Fruit fly (Drosophila melanogaster): Measurements from ENCODE around the gene CG3168.
A peak's percentile ranks its signal among the peaks of the same experiment; 100 is the strongest.

The CG3168 gene

dm6 chrX:6705890-6706289, 33.9 kb downstream of the CG3168 start (continued):
- TF ChIP-seq CG33557 (GFP tag; optimal IDR thresholded peaks at IDR 0.05), result no peak
- no peak for TF ChIP-seq CG12236 (GFP tag; optimal IDR thresholded peaks at IDR 0.05)
- TF ChIP-seq pnt (GFP tag; optimal IDR thresholded peaks at IDR 0.05), result no peak
- no peak for TF ChIP-seq HLHmδ (GFP tag; optimal IDR thresholded peaks at IDR 0.05)
- TF ChIP-seq dmrt11E (tag; optimal IDR thresholded peaks at IDR 0.05), result no peak
- TF ChIP-seq gcm2 (GFP tag; optimal IDR thresholded peaks at IDR 0.05), result no peak
- TF ChIP-seq sob (GFP tag; IDR thresholded peaks at IDR 0.05), result no peak
- no peak for TF ChIP-seq CG7963 (GFP tag; IDR thresholded peaks at IDR 0.05; ENCODE audit: partially characterized antibody)
- TF ChIP-seq D (optimal IDR thresholded peaks at IDR 0.05), result no peak
- no peak for TF ChIP-seq D (GFP tag; optimal IDR thresholded peaks at IDR 0.05)
- TF ChIP-seq CG12071 (GFP tag; optimal IDR thresholded peaks at IDR 0.05), result no peak
- no peak for TF ChIP-seq Oaz (GFP tag; IDR thresholded peaks at IDR 0.05)
- no peak for TF ChIP-seq wdn (GFP tag; IDR thresholded peaks at IDR 0.05)
- no peak for TF ChIP-seq CG11696 (GFP tag; IDR thresholded peaks at IDR 0.05)
- TF ChIP-seq CG2199 (GFP tag; IDR thresholded peaks at IDR 0.05), result peak; percentile 59; the same call in 1 of the 3 replicates
- TF ChIP-seq Pdp1 (GFP tag; optimal IDR thresholded peaks at IDR 0.05), result peak in 1 of 2 experiments; percentile 81
- TF ChIP-seq Mes4 (GFP tag; optimal IDR thresholded peaks at IDR 0.05), result no peak
- TF ChIP-seq crp (GFP tag; optimal IDR thresholded peaks at IDR 0.05), result no peak
- TF ChIP-seq CG8281 (tag; optimal IDR thresholded peaks at IDR 0.05), result no peak
- no peak for TF ChIP-seq Sry-δ (GFP tag; optimal IDR thresholded peaks at IDR 0.05)
- TF ChIP-seq CG15514 (GFP tag; optimal IDR thresholded peaks at IDR 0.05), result no peak
- TF ChIP-seq Bdp1 (GFP tag; optimal IDR thresholded peaks at IDR 0.05), result no peak
- no peak for TF ChIP-seq nom (GFP tag; optimal IDR thresholded peaks at IDR 0.05)
- no peak for TF ChIP-seq pros (GFP tag; optimal IDR thresholded peaks at IDR 0.05)
- TF ChIP-seq Bgb (GFP tag; IDR thresholded peaks at IDR 0.05; ENCODE audit: partially characterized antibody), result no peak
- no peak for TF ChIP-seq Elba2 (GFP tag; optimal IDR thresholded peaks at IDR 0.05)
- no peak for TF ChIP-seq Lpt (GFP tag; optimal IDR thresholded peaks at IDR 0.05)

- TF ChIP-seq CG2199 (GFP tag; IDR thresholded peaks at IDR 0.05) (no peak), cas (GFP tag; IDR thresholded peaks at IDR 0.05) (no peak), CG11723 (GFP tag; optimal IDR thresholded peaks at IDR 0.05) (no peak), CG7963 (GFP tag; IDR thresholded peaks at IDR 0.05; ENCODE audit: partially characterized antibody) (no peak), Doc3 (GFP tag; IDR thresholded peaks at IDR 0.05; ENCODE audit: partially characterized antibody) (no peak), CG8290 (GFP tag; optimal IDR thresholded peaks at IDR 0.05) (no peak), CG8290 (tag; optimal IDR thresholded peaks at IDR 0.05) (peak in 1 of 2 experiments; percentile 16), croc (GFP tag; conservative IDR thresholded peaks at IDR 0.05) (no peak), CG10979 (tag; optimal IDR thresholded peaks at IDR 0.05) (no peak), CG14860 (GFP tag; IDR thresholded peaks at IDR 0.05; ENCODE audit: partially characterized antibody) (no peak), CG16813 (GFP tag; IDR thresholded peaks at IDR 0.05; ENCODE audit: partially characterized antibody) (no peak), ap (GFP tag; IDR thresholded peaks at IDR 0.05) (no peak), CG17186 (GFP tag; optimal IDR thresholded peaks at IDR 0.05) (no peak), D19A (tag; optimal IDR thresholded peaks at IDR 0.05) (no peak), CG18476 (GFP tag; optimal IDR thresholded peaks at IDR 0.05) (no peak), Drgx (GFP tag; IDR thresholded peaks at IDR 0.05) (peak; percentile 32; the same call in 1 of the 2 replicates), wek (GFP tag; optimal IDR thresholded peaks at IDR 0.05) (no peak), CG12219 (GFP tag; optimal IDR thresholded peaks at IDR 0.05) (no peak), HHEX (GFP tag; optimal IDR thresholded peaks at IDR 0.05) (no peak), caup (GFP tag; optimal IDR thresholded peaks at IDR 0.05; ENCODE audit: severe bottlenecking) (no peak), emc (GFP tag; optimal IDR thresholded peaks at IDR 0.05) (no peak), ATbp (GFP tag; optimal IDR thresholded peaks at IDR 0.05) (peak; percentile 2), sima (GFP tag; optimal IDR thresholded peaks at IDR 0.05) (no peak), twi (tag; optimal IDR thresholded peaks at IDR 0.05) (no peak), CG3163 (GFP tag; optimal IDR thresholded peaks at IDR 0.05) (no peak)
These were observed 34.6 kb downstream of the CG3168 start for dm6 chrX:6705059-6705802.

Measured in whole organism, embryonic.